Fruit fly (Drosophila melanogaster) whole organism, embryonic: ENCODE measurements around the gene CG5500.

Source experiments
- slou ChIP-seq: fragments of 200-800 bp; sonication (Bioruptor generic); optimal IDR thresholded peaks from 3 replicates; lab custom pipeline; 2016; ENCODE audit warnings: missing biosample characterization, missing genetic modification characterization
- tin ChIP-seq: fragments of 200-800 bp; sonication (Bioruptor generic); optimal IDR thresholded peaks from 3 replicates; lab custom pipeline; 2016; ENCODE audit warnings: missing biosample characterization, missing genetic modification characterization

dm6 chr3R:26871061-26871460, 5.4 kb upstream of the CG5500 start:
- TF ChIP-seq slou (GFP tag; lab: Kevin White, UChicago), result no peak
- no peak for TF ChIP-seq tin (GFP tag; lab: Kevin White, UChicago)
